Fruit fly (Drosophila melanogaster): Measurements from ENCODE around the gene Dhrs4.
A peak's percentile ranks its signal among the peaks of the same experiment; 100 is the strongest.

The Dhrs4 gene

dm6 chr3L:5180179-5180578 lies 38.7 kb upstream of the Dhrs4 start (continued):
- TF ChIP-seq CG10959 (GFP tag; IDR thresholded peaks at IDR 0.05) (no peak), CG1792 (GFP tag; optimal IDR thresholded peaks at IDR 0.05) (no peak), Ptx1 (GFP tag; IDR thresholded peaks at IDR 0.05) (no peak), CG9727 (GFP tag; optimal IDR thresholded peaks at IDR 0.05) (no peak), otp (GFP tag; IDR thresholded peaks at IDR 0.05) (0 out of 3 replicates have a peak, but pooled peaks have one; percentile 24), CG32532 (GFP tag; IDR thresholded peaks at IDR 0.05) (0 out of 2 replicates have a peak, but pooled peaks have one; percentile 30), CG14441 (GFP tag; IDR thresholded peaks at IDR 0.05) (peak; percentile 28; the same call in 1 of the 2 replicates), CG13775 (GFP tag; optimal IDR thresholded peaks at IDR 0.05) (no peak), CG15514 (GFP tag; optimal IDR thresholded peaks at IDR 0.05) (no peak), sob (GFP tag; IDR thresholded peaks at IDR 0.05) (no peak), Antp (GFP tag; optimal IDR thresholded peaks at IDR 0.05) (no peak), repo (GFP tag; optimal IDR thresholded peaks at IDR 0.05) (no peak), CG7987 (GFP tag; optimal IDR thresholded peaks at IDR 0.05) (peak; percentile 35), CG2889 (GFP tag; IDR thresholded peaks at IDR 0.05) (no peak), dmrt99B (tag; optimal IDR thresholded peaks at IDR 0.05) (no peak), Dref (GFP tag; IDR thresholded peaks at IDR 0.05) (no peak), nerfin-2 (GFP tag; IDR thresholded peaks at IDR 0.05; ENCODE audit: partially characterized antibody) (no peak), eyg (GFP tag; optimal IDR thresholded peaks at IDR 0.05) (no peak), CG5245 (GFP tag; optimal IDR thresholded peaks at IDR 0.05) (no peak), amos (GFP tag; IDR thresholded peaks at IDR 0.05; ENCODE audit: partially characterized antibody) (no peak), Rfx (GFP tag; IDR thresholded peaks at IDR 0.05) (peak; percentile 28; the same call in 1 of the 2 replicates), Hsf (GFP tag; optimal IDR thresholded peaks at IDR 0.05) (no peak), B-H1 (GFP tag; IDR thresholded peaks at IDR 0.05) (no peak), CG17385 (GFP tag; optimal IDR thresholded peaks at IDR 0.05) (no peak), sd (tag; optimal IDR thresholded peaks at IDR 0.05) (no peak), CG9437 (GFP tag; optimal IDR thresholded peaks at IDR 0.05) (no peak), Fer2 (tag; optimal IDR thresholded peaks at IDR 0.05) (no peak), CG17612 (GFP tag; IDR thresholded peaks at IDR 0.05) (no peak), gcm (GFP tag; optimal IDR thresholded peaks at IDR 0.05) (no peak), cg (GFP tag; optimal IDR thresholded peaks at IDR 0.05) (no peak), tx (GFP tag; optimal IDR thresholded peaks at IDR 0.05) (no peak), unpg (GFP tag; optimal IDR thresholded peaks at IDR 0.05) (peak; percentile 8), CG15696 (tag; optimal IDR thresholded peaks at IDR 0.05) (no peak), pita (GFP tag; optimal IDR thresholded peaks at IDR 0.05) (no peak), CG7745 (tag; optimal IDR thresholded peaks at IDR 0.05) (no peak), Fer1 (GFP tag; optimal IDR thresholded peaks at IDR 0.05) (no peak), tin (GFP tag; optimal IDR thresholded peaks at IDR 0.05) (no peak), schlank (tag; optimal IDR thresholded peaks at IDR 0.05) (no peak), CG18599 (GFP tag; optimal IDR thresholded peaks at IDR 0.05) (peak; percentile 34), CG12071 (GFP tag; optimal IDR thresholded peaks at IDR 0.05) (peak; percentile 8), da (GFP tag; optimal IDR thresholded peaks at IDR 0.05) (no peak), CG7372 (GFP tag; IDR thresholded peaks at IDR 0.05) (peak; percentile 39), maf-S (GFP tag; optimal IDR thresholded peaks at IDR 0.05) (no peak), CG10462 (GFP tag; optimal IDR thresholded peaks at IDR 0.05) (no peak), Sin3A (optimal IDR thresholded peaks at IDR 0.05) (no peak), z (GFP tag; IDR thresholded peaks at IDR 0.05) (no peak), CoRest (tag; optimal IDR thresholded peaks at IDR 0.05) (peak; percentile 4), mirr (GFP tag; optimal IDR thresholded peaks at IDR 0.05) (no peak), yki (optimal IDR thresholded peaks at IDR 0.05) (no peak), CG10654 (GFP tag; optimal IDR thresholded peaks at IDR 0.05) (no peak), CG8089 (GFP tag; optimal IDR thresholded peaks at IDR 0.05) (no peak), HLH4C (GFP tag; IDR thresholded peaks at IDR 0.05; ENCODE audit: partially characterized antibody) (no peak)
